Fruit fly (Drosophila melanogaster): ENCODE measurements around the gene Mco3.

The Mco3 gene

DNA sequence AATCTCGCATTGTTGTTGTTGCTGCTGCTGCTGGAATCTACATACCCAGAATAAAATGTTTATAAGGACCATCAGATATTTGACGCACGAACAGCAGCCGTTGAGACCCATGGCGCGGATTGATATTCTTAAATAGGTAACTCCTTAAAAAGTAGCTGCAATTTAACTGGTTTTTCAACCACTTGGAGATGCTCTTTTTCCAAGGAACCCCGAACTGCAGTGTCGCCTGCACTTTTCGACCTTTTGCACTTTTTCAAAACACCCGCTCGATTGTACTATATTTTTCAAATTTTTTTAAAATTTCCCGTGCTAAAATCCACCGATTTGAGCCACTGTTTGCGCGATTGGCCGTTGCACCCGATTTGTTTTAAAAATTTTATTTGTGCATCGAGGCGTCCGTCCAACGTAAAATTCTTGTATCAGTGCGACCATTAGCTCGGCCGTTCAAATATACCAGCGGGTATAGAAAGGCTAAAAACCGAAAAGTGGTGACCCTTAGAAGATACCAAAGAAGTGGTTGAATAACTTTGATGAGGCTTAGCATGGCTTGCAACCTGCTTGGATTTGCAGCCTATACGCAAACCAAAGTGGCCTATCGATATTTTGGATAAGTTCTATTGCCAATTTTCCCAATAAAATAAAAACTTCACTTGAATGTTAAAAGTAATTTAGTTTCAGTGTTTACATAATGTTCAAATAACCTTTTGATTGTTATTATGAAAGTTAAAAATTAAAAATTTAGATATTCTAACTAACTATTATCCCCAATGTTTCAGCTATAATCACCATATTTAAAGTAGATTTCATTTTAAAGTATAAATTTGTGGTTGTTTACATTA is 16.1 kb upstream of the Mco3 start, which contains the start of gene Tsp96F (continued):
- TF ChIP-seq CG34422 (GFP tag; IDR thresholded peaks at IDR 0.05) (no peak; the same call in 2 of the 3 replicates), E2f1 (GFP tag; IDR thresholded peaks at IDR 0.05) (no peak), gt (GFP tag; IDR thresholded peaks at IDR 0.05) (no peak), Spps (tag; optimal IDR thresholded peaks at IDR 0.05) (no peak), Chrac-16 (GFP tag; optimal IDR thresholded peaks at IDR 0.05) (no peak), CG8359 (GFP tag; optimal IDR thresholded peaks at IDR 0.05; ENCODE audit: borderline replicate concordance) (no peak), CG1024 (GFP tag; IDR thresholded peaks at IDR 0.05) (no peak), Rfx (GFP tag; IDR thresholded peaks at IDR 0.05) (peak; percentile 35; the same call in 1 of the 2 replicates), HLHmδ (GFP tag; optimal IDR thresholded peaks at IDR 0.05) (peak; percentile 13), zfh2 (GFP tag; optimal IDR thresholded peaks at IDR 0.05) (no peak), CG1233 (GFP tag; optimal IDR thresholded peaks at IDR 0.05) (no peak), Bgb (GFP tag; IDR thresholded peaks at IDR 0.05; ENCODE audit: partially characterized antibody) (peak; percentile 71), pros (GFP tag; optimal IDR thresholded peaks at IDR 0.05) (no peak), MTF-1 (GFP tag; optimal IDR thresholded peaks at IDR 0.05; ENCODE audit: borderline replicate concordance) (peak; percentile 42), ranshi (GFP tag; IDR thresholded peaks at IDR 0.05) (no peak), Sin3A (optimal IDR thresholded peaks at IDR 0.05) (peak; percentile 11), H15 (GFP tag; IDR thresholded peaks at IDR 0.05) (no peak), croc (GFP tag; conservative IDR thresholded peaks at IDR 0.05) (no peak), Myb (GFP tag; optimal IDR thresholded peaks at IDR 0.05) (peak; percentile 79), CG34224 (GFP tag; IDR thresholded peaks at IDR 0.05; ENCODE audit: partially characterized antibody) (0 out of 3 replicates have a peak, but pooled peaks have one; percentile 38), CG10431 (GFP tag; optimal IDR thresholded peaks at IDR 0.05) (peak; percentile 24), CG1603 (tag; optimal IDR thresholded peaks at IDR 0.05) (peak; percentile 92), slou (GFP tag; optimal IDR thresholded peaks at IDR 0.05) (no peak), tna (GFP tag; IDR thresholded peaks at IDR 0.05; ENCODE audit: partially characterized antibody) (0 out of 2 replicates have a peak, but pooled peaks have one; percentile 37), Hand (GFP tag; optimal IDR thresholded peaks at IDR 0.05) (no peak), CG2202 (tag; optimal IDR thresholded peaks at IDR 0.05) (peak; percentile 21), gfzf (GFP tag; optimal IDR thresholded peaks at IDR 0.05) (peak; percentile 95), CG10462 (GFP tag; optimal IDR thresholded peaks at IDR 0.05) (no peak), CG33213 (GFP tag; optimal IDR thresholded peaks at IDR 0.05) (peak; percentile 66), ase (GFP tag; IDR thresholded peaks at IDR 0.05) (no peak), slbo (GFP tag; IDR thresholded peaks at IDR 0.05) (no peak), CG13894 (tag; optimal IDR thresholded peaks at IDR 0.05) (no peak), CG9437 (GFP tag; optimal IDR thresholded peaks at IDR 0.05) (no peak), bigmax (GFP tag; optimal IDR thresholded peaks at IDR 0.05) (no peak), insv (GFP tag; optimal IDR thresholded peaks at IDR 0.05) (peak in 1 of 2 experiments; percentile 8), btn (GFP tag; optimal IDR thresholded peaks at IDR 0.05) (no peak), Dek (tag; optimal IDR thresholded peaks at IDR 0.05) (no peak), pzg (GFP tag; optimal IDR thresholded peaks at IDR 0.05) (peak; percentile 96), Ravus (GFP tag; IDR thresholded peaks at IDR 0.05) (no peak), yki (optimal IDR thresholded peaks at IDR 0.05) (no peak), MESR4 (GFP tag; optimal IDR thresholded peaks at IDR 0.05) (peak; percentile 81), zen2 (GFP tag; IDR thresholded peaks at IDR 0.05; ENCODE audit: partially characterized antibody) (no peak), chm (GFP tag; IDR thresholded peaks at IDR 0.05) (peak; percentile 51; the same call in 1 of the 2 replicates), wek (GFP tag; optimal IDR thresholded peaks at IDR 0.05) (no peak), kah (GFP tag; optimal IDR thresholded peaks at IDR 0.05) (peak; percentile 40), Dp (GFP tag; optimal IDR thresholded peaks at IDR 0.05) (peak; percentile 50), Dll (GFP tag; IDR thresholded peaks at IDR 0.05; ENCODE audit: partially characterized antibody) (peak; percentile 68; the same call in 3 of the 4 replicates), Hsf (GFP tag; optimal IDR thresholded peaks at IDR 0.05) (no peak), ind (GFP tag; optimal IDR thresholded peaks at IDR 0.05) (no peak)

Data from whole organism, embryonic.